Fruit fly (Drosophila melanogaster) whole organism, prepupa: ENCODE measurements around the gene CG34278.

ENCODE experiments used
- CG10669 ChIP-seq: fragments of 200-800 bp; sonication (Bioruptor generic); optimal IDR thresholded peaks from 3 replicates; lab custom pipeline; 2018; ENCODE audit warnings: missing biosample characterization, mild to moderate bottlenecking, missing genetic modification characterization, moderate library complexity
- CG11294 ChIP-seq: fragments of 200-800 bp; sonication (Bioruptor generic); IDR thresholded peaks from 2 replicates; pipeline ENCODE4 v1.3.6; 2022; ENCODE audit warnings: missing biosample characterization, missing genetic modification characterization
- CG11762 ChIP-seq: fragments of 200-800 bp; sonication (Bioruptor generic); optimal IDR thresholded peaks from 3 replicates; lab custom pipeline; 2016; ENCODE audit warnings: missing biosample characterization, missing genetic modification characterization; ENCODE audit not compliant: insufficient read depth
- CG11902 ChIP-seq: fragments of 200-800 bp; sonication (Bioruptor generic); optimal IDR thresholded peaks from 3 replicates; lab custom pipeline; 2016; ENCODE audit warnings: missing biosample characterization, missing genetic modification characterization
- CG15336 ChIP-seq: fragments of 200-800 bp; sonication (Bioruptor generic); IDR thresholded peaks from 2 replicates; pipeline ENCODE4 v1.3.6; 2022; ENCODE audit warnings: missing biosample characterization, missing genetic modification characterization
- CG1621 ChIP-seq: fragments of 200-800 bp; sonication (Bioruptor generic); optimal IDR thresholded peaks from 3 replicates; lab custom pipeline; 2018; ENCODE audit warnings: missing biosample characterization, mild to moderate bottlenecking, missing genetic modification characterization
- CG16779 ChIP-seq: fragments of 200-800 bp; sonication (Bioruptor generic); optimal IDR thresholded peaks from 3 replicates; lab custom pipeline; 2017; ENCODE audit warnings: missing biosample characterization, mild to moderate bottlenecking, missing genetic modification characterization
- CG3032 ChIP-seq: fragments of 200-800 bp; optimal IDR thresholded peaks from 2 replicates; lab custom pipeline; 2019; ENCODE audit warnings: missing biosample characterization, mild to moderate bottlenecking, missing genetic modification characterization, moderate library complexity
- CG31627 ChIP-seq: fragments of 200-800 bp; sonication (Bioruptor generic); optimal IDR thresholded peaks from 3 replicates; lab custom pipeline; 2016; ENCODE audit warnings: missing biosample characterization, missing genetic modification characterization
- CG3919 ChIP-seq: fragments of 200-800 bp; sonication (Bioruptor generic); optimal IDR thresholded peaks from 3 replicates; lab custom pipeline; 2016; ENCODE audit warnings: missing biosample characterization, missing genetic modification characterization
- CG4318 ChIP-seq: fragments of 200-800 bp; sonication (Bioruptor generic); optimal IDR thresholded peaks from 3 replicates; lab custom pipeline; 2017; ENCODE audit warnings: missing biosample characterization, mild to moderate bottlenecking, missing genetic modification characterization
- CG6163 ChIP-seq: fragments of 200-800 bp; sonication (Bioruptor generic); IDR thresholded peaks from 3 replicates; pipeline ENCODE4 v1.3.6; 2022; ENCODE audit warnings: missing biosample characterization, missing genetic modification characterization
- CG6276 ChIP-seq: fragments of 200-800 bp; sonication (Bioruptor generic); optimal IDR thresholded peaks from 2 replicates; lab custom pipeline; 2017; ENCODE audit warnings: missing biosample characterization, mild to moderate bottlenecking, missing genetic modification characterization
- CG6854 ChIP-seq: fragments of 200-800 bp; sonication (Bioruptor generic); optimal IDR thresholded peaks from 2 replicates; lab custom pipeline; 2017; ENCODE audit warnings: missing biosample characterization, mild to moderate bottlenecking, missing genetic modification characterization
- CG7368 ChIP-seq: fragments of 200-800 bp; sonication (Bioruptor generic); optimal IDR thresholded peaks from 3 replicates; lab custom pipeline; 2016; ENCODE audit warnings: missing biosample characterization, missing genetic modification characterization
- CG8119 ChIP-seq: fragments of 200-800 bp; sonication (Bioruptor generic); IDR thresholded peaks from 3 replicates; pipeline ENCODE4 v1.3.6; 2022; ENCODE audit warnings: missing biosample characterization, missing genetic modification characterization
- CG8319 ChIP-seq: fragments of 200-800 bp; sonication (Bioruptor generic); optimal IDR thresholded peaks from 3 replicates; lab custom pipeline; 2016; ENCODE audit warnings: missing biosample characterization, missing genetic modification characterization
- CG8632 ChIP-seq: fragments of 200-800 bp; sonication (Bioruptor generic); optimal IDR thresholded peaks from 3 replicates; lab custom pipeline; 2016; ENCODE audit warnings: missing biosample characterization, missing genetic modification characterization
- Eip78C ChIP-seq: fragments of 200-800 bp; sonication (Bioruptor generic); peaks from one replicate; lab custom pipeline; 2016; ENCODE audit warnings: missing biosample characterization, missing genetic modification characterization
- Eip93F ChIP-seq: fragments of 200-800 bp; sonication (Bioruptor generic); optimal IDR thresholded peaks from 2 replicates; lab custom pipeline; 2016; ENCODE audit warnings: missing biosample characterization, mild to moderate bottlenecking, missing genetic modification characterization
- Ets21C ChIP-seq: fragments of 200-800 bp; sonication (Bioruptor generic); optimal IDR thresholded peaks from 3 replicates; lab custom pipeline; 2016; ENCODE audit warnings: missing biosample characterization, missing genetic modification characterization
- Ets96B ChIP-seq: fragments of 200-800 bp; optimal IDR thresholded peaks from 2 replicates; lab custom pipeline; 2019; ENCODE audit warnings: missing biosample characterization, mild to moderate bottlenecking, missing genetic modification characterization, moderate library complexity
- Gug ChIP-seq: fragments of 200-800 bp; sonication (Bioruptor generic); IDR thresholded peaks from 2 replicates; pipeline ENCODE4 v1.3.6; 2022; ENCODE audit warnings: missing biosample characterization, missing genetic modification characterization
- Hr39 ChIP-seq: fragments of 200-800 bp; sonication (Bioruptor generic); optimal IDR thresholded peaks from 2 replicates; lab custom pipeline; 2016; ENCODE audit warnings: missing biosample characterization, missing genetic modification characterization
- Hr4 ChIP-seq: fragments of 200-800 bp; sonication (Bioruptor generic); optimal IDR thresholded peaks from 3 replicates; lab custom pipeline; 2016; ENCODE audit warnings: missing biosample characterization, missing genetic modification characterization
- Lpt ChIP-seq: fragments of 200-800 bp; sonication (Bioruptor generic); optimal IDR thresholded peaks from 3 replicates; lab custom pipeline; 2016; ENCODE audit warnings: missing biosample characterization, missing genetic modification characterization
- Met ChIP-seq: fragments of 200-800 bp; sonication (Bioruptor generic); optimal IDR thresholded peaks from 3 replicates; lab custom pipeline; 2016; ENCODE audit warnings: missing biosample characterization, missing genetic modification characterization
- Smox ChIP-seq: fragments of 200-800 bp; sonication (Bioruptor generic); optimal IDR thresholded peaks from 3 replicates; lab custom pipeline; 2016; ENCODE audit warnings: missing biosample characterization, missing genetic modification characterization
- Sox102F ChIP-seq: fragments of 200-800 bp; sonication (Bioruptor generic); optimal IDR thresholded peaks from 2 replicates; lab custom pipeline; 2016; ENCODE audit warnings: missing biosample characterization, mild to moderate bottlenecking, missing genetic modification characterization
- Sox14 ChIP-seq: fragments of 200-800 bp; sonication (Bioruptor generic); optimal IDR thresholded peaks from 3 replicates; lab custom pipeline; 2016; ENCODE audit warnings: missing biosample characterization, missing genetic modification characterization
- Sox15 ChIP-seq: fragments of 200-800 bp; sonication (Bioruptor generic); optimal IDR thresholded peaks from 3 replicates; lab custom pipeline; 2016; ENCODE audit warnings: missing biosample characterization, missing genetic modification characterization
- acj6 ChIP-seq: fragments of 200-800 bp; sonication (Bioruptor generic); optimal IDR thresholded peaks from 3 replicates; lab custom pipeline; 2016; ENCODE audit warnings: missing biosample characterization, missing genetic modification characterization
- cyc ChIP-seq: fragments of 200-800 bp; sonication (Bioruptor generic); optimal IDR thresholded peaks from 3 replicates; lab custom pipeline; 2016; ENCODE audit warnings: missing biosample characterization, missing genetic modification characterization
- dac ChIP-seq: fragments of 200-800 bp; sonication (Bioruptor generic); optimal IDR thresholded peaks from 2 replicates; lab custom pipeline; 2017; ENCODE audit warnings: missing biosample characterization, mild to moderate bottlenecking, missing genetic modification characterization
- dsx ChIP-seq: fragments of 200-800 bp; optimal IDR thresholded peaks from 3 replicates; lab custom pipeline; 2019; ENCODE audit warnings: missing biosample characterization, mild to moderate bottlenecking, missing genetic modification characterization, moderate library complexity; ENCODE audit not compliant: poor library complexity, severe bottlenecking
- eg ChIP-seq: fragments of 200-800 bp; sonication (Bioruptor generic); IDR thresholded peaks from 3 replicates; pipeline ENCODE4 v1.3.6; 2022; ENCODE audit warnings: missing biosample characterization, missing genetic modification characterization
- esn ChIP-seq: fragments of 200-800 bp; sonication (Bioruptor generic); optimal IDR thresholded peaks from 2 replicates; lab custom pipeline; 2016; ENCODE audit warnings: missing biosample characterization, mild to moderate bottlenecking, missing genetic modification characterization, moderate library complexity
- fd85E ChIP-seq: fragments of 200-800 bp; sonication (Bioruptor generic); optimal IDR thresholded peaks from 3 replicates; lab custom pipeline; 2016; ENCODE audit warnings: missing biosample characterization, missing genetic modification characterization
- net ChIP-seq: fragments of 200-800 bp; sonication (Bioruptor generic); optimal IDR thresholded peaks from 3 replicates; lab custom pipeline; 2016; ENCODE audit warnings: missing biosample characterization, missing genetic modification characterization
- pdm3 ChIP-seq: fragments of 200-800 bp; sonication (Bioruptor generic); optimal IDR thresholded peaks from 3 replicates; lab custom pipeline; 2016; ENCODE audit warnings: missing biosample characterization, missing genetic modification characterization
- salr ChIP-seq, 2 experiments: fragments of 200-800 bp; sonication (Bioruptor generic); optimal IDR thresholded peaks; 3 replicates each; lab custom pipeline; 2016 to 2018; ENCODE audit warnings: missing biosample characterization in 2 of 2, missing genetic modification characterization in 2 of 2, mild to moderate bottlenecking in 1 of 2
- ss ChIP-seq, 2 experiments: fragments of 200-800 bp; sonication (Bioruptor generic); optimal IDR thresholded peaks; 2 replicates in 1 of 2; 3 replicates in 1 of 2; lab custom pipeline; 2017 to 2018; ENCODE audit warnings: mild to moderate bottlenecking in 2 of 2, missing biosample characterization in 2 of 2, missing genetic modification characterization in 2 of 2, moderate library complexity in 1 of 2
- svp ChIP-seq: fragments of 200-800 bp; sonication (Bioruptor generic); peaks from one replicate; lab custom pipeline; 2016; ENCODE audit warnings: missing biosample characterization, missing genetic modification characterization
- topi ChIP-seq: fragments of 200-800 bp; sonication (Bioruptor generic); optimal IDR thresholded peaks from 3 replicates; lab custom pipeline; 2016; ENCODE audit warnings: missing biosample characterization, missing genetic modification characterization

The CG34278 gene

DNA sequence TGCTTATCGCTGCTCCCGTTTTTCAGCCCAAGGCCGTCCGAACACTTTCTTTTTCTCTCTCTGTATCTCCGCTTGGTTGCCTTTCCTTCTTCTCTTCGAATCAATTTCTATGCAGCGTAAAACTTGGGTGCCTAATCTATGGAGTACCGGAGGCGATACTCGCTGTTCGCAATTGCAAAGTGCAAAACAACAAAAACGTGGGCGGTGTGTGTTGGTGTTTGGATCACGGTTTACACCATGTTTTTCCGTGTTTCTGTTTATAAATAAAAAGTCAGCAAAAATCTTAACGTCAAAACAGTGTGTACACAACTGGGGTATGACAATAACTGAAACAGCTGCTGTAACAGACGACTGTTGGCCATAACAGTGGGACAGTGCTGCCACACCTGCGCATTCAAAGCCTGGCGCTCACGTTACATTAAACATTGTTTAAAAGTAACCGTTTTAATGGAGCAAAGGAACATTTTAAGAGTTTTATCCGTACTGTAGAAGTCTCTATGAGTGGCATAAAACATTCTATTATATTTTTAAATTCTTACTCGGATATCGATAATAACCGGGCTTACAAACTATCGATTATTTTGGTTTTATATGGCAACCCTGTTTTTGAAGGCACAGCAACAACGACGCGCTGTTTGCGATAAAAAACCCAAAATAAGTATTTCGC lies 28.9 kb downstream of the CG34278 start, which contains the start of the genes m-cup and Det:
TSS of gene m-cup (minus strand) at position 333 of the 667 bp plus-strand sequence.
TSS of gene Det (plus strand) at position 588 of the 667 bp plus-strand sequence.
- 0 out of 3 replicates have a peak, but pooled peaks have one; percentile 30 for TF ChIP-seq CG8119 (GFP tag; lab: Robert Waterston, UW)
- no peak for TF ChIP-seq Sox15
- TF ChIP-seq Smox (GFP tag; lab: Kevin White, UChicago) = peak; percentile 10
- peak; percentile 11 for TF ChIP-seq pdm3 (GFP tag; lab: Kevin White, UChicago)
- peak; percentile 20 for TF ChIP-seq Sox14 (GFP tag; lab: Kevin White, UChicago)
- no peak for TF ChIP-seq CG1621 (tag; lab: Kevin White, UChicago)
- TF ChIP-seq CG6163 (GFP tag; lab: Robert Waterston, UW) = 0 out of 3 replicates have a peak, but pooled peaks have one; percentile 13
- TF ChIP-seq CG31627 (GFP tag; lab: Kevin White, UChicago) = peak; percentile 15
- TF ChIP-seq net (GFP tag; lab: Kevin White, UChicago) = peak; percentile 0
- TF ChIP-seq cyc (GFP tag; lab: Kevin White, UChicago) = peak; percentile 21
- peak; percentile 29 for TF ChIP-seq CG3919 (GFP tag; lab: Kevin White, UChicago)
- peak; percentile 27 for TF ChIP-seq Hr39 (GFP tag; lab: Kevin White, UChicago)
- TF ChIP-seq Ets21C (GFP tag; lab: Kevin White, UChicago) = peak; percentile 26
- peak; percentile 74 for TF ChIP-seq Eip78C (GFP tag; lab: Kevin White, UChicago)
- TF ChIP-seq CG8319 = no peak
- TF ChIP-seq dsx (GFP tag; lab: Kevin White, UChicago) = no peak
- no peak for TF ChIP-seq esn

DNA sequence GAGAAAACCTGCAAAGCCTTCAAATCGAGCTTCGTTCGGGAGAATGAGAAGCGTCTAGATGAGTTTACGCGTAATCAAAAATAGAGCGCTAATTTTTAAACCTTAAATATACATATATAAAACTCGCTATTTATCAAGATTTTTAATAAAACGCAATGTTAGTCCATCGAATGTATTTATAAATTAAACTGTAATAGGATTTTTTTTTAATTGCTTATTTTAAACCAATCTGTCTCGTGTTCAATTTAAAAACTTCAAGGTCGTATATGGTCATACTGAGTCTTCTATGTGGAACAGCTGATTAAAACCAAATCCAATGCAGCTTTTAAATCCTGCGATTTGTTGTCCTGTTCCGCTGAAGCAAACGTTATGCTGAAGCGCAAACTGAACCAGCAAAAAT lies 30.0 kb downstream of the CG34278 start, which contains the start of gene Smug:
TSS of gene Smug (plus strand) at position 301 of the 400 bp plus-strand sequence.
- TF ChIP-seq Hr39 (GFP tag; lab: Kevin White, UChicago) = no peak
- no peak for TF ChIP-seq Eip78C (GFP tag; lab: Kevin White, UChicago)
- no peak for TF ChIP-seq svp
- TF ChIP-seq Hr4 = no peak
- TF ChIP-seq CG8119 (GFP tag; lab: Robert Waterston, UW) = no peak

DNA sequence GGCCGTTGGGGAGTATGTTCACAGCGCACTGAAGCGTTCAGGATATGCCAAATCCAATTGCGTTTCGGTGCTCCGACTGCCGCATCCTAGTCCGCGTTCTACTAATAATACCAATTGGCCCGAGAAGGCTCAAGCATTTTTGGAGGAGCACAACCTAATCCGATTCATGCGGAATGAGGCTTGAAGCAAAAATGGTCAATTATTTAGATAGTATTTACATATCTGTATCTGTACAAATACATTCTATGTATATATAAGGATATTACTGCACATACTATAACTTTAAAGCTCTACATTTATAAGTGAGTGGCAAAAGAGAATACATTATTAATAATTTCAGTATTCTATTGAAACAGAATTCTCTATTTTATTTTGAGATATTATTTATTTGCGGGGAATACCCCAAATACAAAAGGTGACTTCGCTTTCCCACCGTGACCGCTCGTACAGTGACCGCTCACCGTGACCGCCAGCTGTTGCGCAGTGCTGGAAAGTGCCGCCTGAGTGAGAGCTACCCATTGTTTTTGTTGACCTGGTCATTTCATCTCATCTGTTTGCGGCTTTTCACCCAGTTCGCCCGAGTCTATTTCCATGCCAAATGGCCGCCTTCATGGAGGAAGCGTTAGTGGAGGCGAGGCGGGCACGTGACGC lies 31.2 kb downstream of the CG34278 start, which contains the start of gene CG5292:
TSS of gene CG5292 (plus strand) at position 486 of the 651 bp plus-strand sequence.
- peak; percentile 51 for TF ChIP-seq net (GFP tag; lab: Kevin White, UChicago)
- TF ChIP-seq dac (GFP tag; lab: Kevin White, UChicago) = no peak
- TF ChIP-seq Ets21C (GFP tag; lab: Kevin White, UChicago) = no peak
- no peak for TF ChIP-seq Ets96B
- TF ChIP-seq CG1621 (tag; lab: Kevin White, UChicago) = peak; percentile 28
- TF ChIP-seq cyc (GFP tag; lab: Kevin White, UChicago) = peak; percentile 22
- peak; percentile 37 for TF ChIP-seq Hr39 (GFP tag; lab: Kevin White, UChicago)
- no peak for TF ChIP-seq Gug
- no peak for TF ChIP-seq fd85E (GFP tag; lab: Kevin White, UChicago)
- TF ChIP-seq ss (GFP tag; optimal IDR thresholded peaks at IDR 0.05; lab: Kevin White, UChicago) = no peak
- TF ChIP-seq CG3919 (GFP tag; lab: Kevin White, UChicago) = peak; percentile 50
- TF ChIP-seq CG4318 (GFP tag; lab: Kevin White, UChicago) = no peak
- no peak for TF ChIP-seq CG11762 (GFP tag; lab: Kevin White, UChicago)
- no peak for TF ChIP-seq Lpt (GFP tag; lab: Kevin White, UChicago)
- peak; percentile 74 for TF ChIP-seq eg
- TF ChIP-seq CG6163 (GFP tag; lab: Robert Waterston, UW) = peak; percentile 69; the same call in 2 of the 3 replicates
- no peak for TF ChIP-seq Met
- TF ChIP-seq svp = peak; percentile 84
- TF ChIP-seq CG15336 (GFP tag; lab: Robert Waterston, UW) = peak; percentile 49; the same call in 1 of the 2 replicates
- no peak for TF ChIP-seq Eip93F (GFP tag; lab: Kevin White, UChicago)
- peak; percentile 53 for TF ChIP-seq CG3032
- TF ChIP-seq Sox102F = peak; percentile 31
- TF ChIP-seq CG11902 (GFP tag; lab: Kevin White, UChicago) = no peak
- no peak for TF ChIP-seq CG6854 (GFP tag; lab: Kevin White, UChicago)
- TF ChIP-seq salr (GFP tag; optimal IDR thresholded peaks at IDR 0.05; lab: Kevin White, UChicago) = no peak
- TF ChIP-seq CG16779 (tag; lab: Kevin White, UChicago) = no peak
- no peak for TF ChIP-seq pdm3 (GFP tag; lab: Kevin White, UChicago)
- TF ChIP-seq CG10669 (GFP tag; lab: Kevin White, UChicago) = no peak
- TF ChIP-seq acj6 (GFP tag; lab: Kevin White, UChicago) = no peak
- TF ChIP-seq CG6276 (GFP tag; lab: Kevin White, UChicago) = no peak
- no peak for TF ChIP-seq topi (GFP tag; lab: Kevin White, UChicago)
- TF ChIP-seq CG8119 (GFP tag; lab: Robert Waterston, UW) = peak; percentile 56; the same call in 2 of the 3 replicates
- peak; percentile 1 for TF ChIP-seq CG8632 (GFP tag; lab: Kevin White, UChicago)
- no peak for TF ChIP-seq CG7368 (GFP tag; lab: Kevin White, UChicago)
- TF ChIP-seq CG11294 (GFP tag; lab: Robert Waterston, UW) = no peak
